Fruit fly (Drosophila melanogaster) whole organism, embryonic: ENCODE results near the gene CG10195.
A peak's percentile ranks its signal among the peaks of the same experiment; 100 is the strongest.

Source experiments
- Asciz ChIP-seq: fragments of 200-800 bp; sonication (Bioruptor generic); optimal IDR thresholded peaks from 2 replicates; lab custom pipeline; 2017; ENCODE audit warnings: missing biosample characterization, mild to moderate bottlenecking, missing genetic modification characterization, missing genetic modification reagents
- B-H1 ChIP-seq: fragments of 200-800 bp; sonication (Bioruptor generic); IDR thresholded peaks from 3 replicates; pipeline ENCODE4 v1.3.6; 2022; ENCODE audit warnings: missing biosample characterization, missing genetic modification characterization
- CG10462 ChIP-seq: fragments of 200-800 bp; sonication (Bioruptor generic); optimal IDR thresholded peaks from 2 replicates; lab custom pipeline; 2016; ENCODE audit warnings: missing biosample characterization, missing genetic modification characterization
- CG10543 ChIP-seq: fragments of 200-800 bp; sonication (Bioruptor generic); optimal IDR thresholded peaks from 3 replicates; lab custom pipeline; 2017; ENCODE audit warnings: missing biosample characterization, mild to moderate bottlenecking, missing genetic modification characterization, moderate library complexity
- CG12659 ChIP-seq: fragments of 200-800 bp; sonication (Bioruptor generic); optimal IDR thresholded peaks from 3 replicates; lab custom pipeline; 2017; ENCODE audit warnings: mild to moderate bottlenecking, missing biosample characterization, missing genetic modification reagents, missing genetic modification characterization
- CG12769 ChIP-seq: fragments of 200-800 bp; sonication (Bioruptor generic); optimal IDR thresholded peaks from 2 replicates; lab custom pipeline; 2019; ENCODE audit warnings: missing biosample characterization, mild to moderate bottlenecking, missing genetic modification characterization, moderate library complexity
- CG12942 ChIP-seq: fragments of 200-800 bp; sonication (Bioruptor generic); optimal IDR thresholded peaks from 3 replicates; lab custom pipeline; 2016; ENCODE audit warnings: missing biosample characterization, missing genetic modification characterization
- CG13123 ChIP-seq: fragments of 200-800 bp; sonication (Bioruptor generic); optimal IDR thresholded peaks from 2 replicates; lab custom pipeline; 2016; ENCODE audit warnings: missing biosample characterization, missing genetic modification characterization
- CG14667 ChIP-seq: fragments of 200-800 bp; sonication (Bioruptor generic); IDR thresholded peaks from 2 replicates; pipeline ENCODE4 v1.3.6; 2022; ENCODE audit warnings: missing biosample characterization, missing genetic modification characterization
- CG14860 ChIP-seq: fragments of 200-800 bp; sonication (Bioruptor generic); IDR thresholded peaks from 3 replicates; pipeline ENCODE4 v1.3.6; 2022; ENCODE audit warnings: missing biosample characterization, missing genetic modification characterization; ENCODE audit not compliant: partially characterized antibody
- CG1647 ChIP-seq: fragments of 200-800 bp; sonication (Bioruptor generic); optimal IDR thresholded peaks from 3 replicates; lab custom pipeline; 2016; ENCODE audit warnings: missing biosample characterization, missing genetic modification characterization
- CG17612 ChIP-seq: fragments of 200-800 bp; sonication (Bioruptor generic); IDR thresholded peaks from 2 replicates; pipeline ENCODE4 v1.3.6; 2022; ENCODE audit warnings: missing biosample characterization, missing genetic modification characterization
- CG18262 ChIP-seq: fragments of 200-800 bp; optimal IDR thresholded peaks from 3 replicates; lab custom pipeline; 2019; ENCODE audit warnings: missing biosample characterization, mild to moderate bottlenecking, missing genetic modification characterization, moderate library complexity
- CG1832 ChIP-seq: fragments of 200-800 bp; sonication (Bioruptor generic); optimal IDR thresholded peaks from 2 replicates; lab custom pipeline; 2017; ENCODE audit warnings: missing biosample characterization, mild to moderate bottlenecking, missing genetic modification characterization, inconsistent platforms
- CG2116 ChIP-seq: fragments of 200-800 bp; sonication (Bioruptor generic); optimal IDR thresholded peaks from 3 replicates; lab custom pipeline; 2018; ENCODE audit warnings: missing biosample characterization, mild to moderate bottlenecking, missing genetic modification characterization
- CG30431 ChIP-seq: fragments of 200-800 bp; sonication (Bioruptor generic); optimal IDR thresholded peaks from 2 replicates; lab custom pipeline; 2017; ENCODE audit warnings: missing biosample characterization, missing genetic modification characterization
- CG31441 ChIP-seq: fragments of 200-800 bp; sonication (Bioruptor generic); IDR thresholded peaks from 2 replicates; pipeline ENCODE4 v1.3.6; 2022; ENCODE audit warnings: missing biosample characterization, missing genetic modification characterization
- CG4820 ChIP-seq: fragments of 200-800 bp; sonication (Bioruptor generic); optimal IDR thresholded peaks from 3 replicates; lab custom pipeline; 2016; ENCODE audit warnings: missing biosample characterization, missing genetic modification characterization
- CG7357 ChIP-seq: fragments of 200-800 bp; sonication (Bioruptor generic); IDR thresholded peaks from 3 replicates; pipeline ENCODE4 v1.3.6; 2022; ENCODE audit warnings: missing biosample characterization, missing genetic modification characterization
- CG8388 ChIP-seq: fragments of 200-800 bp; sonication (Bioruptor generic); optimal IDR thresholded peaks from 2 replicates; lab custom pipeline; 2019; ENCODE audit warnings: missing biosample characterization, mild to moderate bottlenecking, missing genetic modification characterization, moderate library complexity
- CG8478 ChIP-seq: fragments of >200 bp; optimal IDR thresholded peaks from 2 replicates; lab custom pipeline; 2018
- CG9932 ChIP-seq: fragments of 200-800 bp; sonication (Bioruptor generic); IDR thresholded peaks from 2 replicates; pipeline ENCODE4 v1.3.6; 2022; ENCODE audit warnings: missing biosample characterization, missing genetic modification characterization
- CHES-1-like ChIP-seq: fragments of 200-800 bp; sonication (Bioruptor generic); optimal IDR thresholded peaks from 2 replicates; lab custom pipeline; 2016; ENCODE audit warnings: missing biosample characterization, missing genetic modification characterization
- CkIIα-i1 ChIP-seq: fragments of 200-800 bp; sonication (Bioruptor generic); IDR thresholded peaks from 2 replicates; pipeline ENCODE4 v1.3.6; 2022; ENCODE audit warnings: missing biosample characterization, missing genetic modification characterization
- Dref ChIP-seq: fragments of 200-800 bp; sonication (Bioruptor generic); IDR thresholded peaks from 2 replicates; pipeline ENCODE4 v1.3.6; 2022; ENCODE audit warnings: missing biosample characterization, missing genetic modification characterization
- HmgZ ChIP-seq: fragments of 200-800 bp; sonication (Bioruptor generic); optimal IDR thresholded peaks from 2 replicates; lab custom pipeline; 2018; ENCODE audit warnings: missing biosample characterization, mild to moderate bottlenecking, missing genetic modification characterization
- Meics ChIP-seq: fragments of 200-800 bp; sonication (Bioruptor generic); optimal IDR thresholded peaks from 2 replicates; lab custom pipeline; 2017; ENCODE audit warnings: missing biosample characterization, mild to moderate bottlenecking, missing genetic modification characterization
- Mes4 ChIP-seq: fragments of 200-800 bp; sonication (Bioruptor generic); optimal IDR thresholded peaks from 2 replicates; lab custom pipeline; 2016; ENCODE audit warnings: missing biosample characterization, missing genetic modification characterization
- Nf-YB ChIP-seq: fragments of 200-800 bp; sonication (Bioruptor generic); optimal IDR thresholded peaks from 3 replicates; lab custom pipeline; 2019; ENCODE audit warnings: missing biosample characterization, mild to moderate bottlenecking, missing genetic modification characterization, moderate library complexity
- Ravus ChIP-seq: fragments of 200-800 bp; sonication (Bioruptor generic); IDR thresholded peaks from 2 replicates; pipeline ENCODE4 v1.3.6; 2022; ENCODE audit warnings: missing biosample characterization, missing genetic modification characterization
- Sin3A ChIP-seq: fragments of >200 bp; optimal IDR thresholded peaks from 2 replicates; lab custom pipeline; 2018
- Spps ChIP-seq: fragments of 200-800 bp; sonication (Bioruptor generic); optimal IDR thresholded peaks from 2 replicates; lab custom pipeline; 2018; ENCODE audit warnings: missing biosample characterization, mild to moderate bottlenecking, missing genetic modification characterization
- Sry-β ChIP-seq: fragments of 200-800 bp; sonication (Bioruptor generic); optimal IDR thresholded peaks from 2 replicates; lab custom pipeline; 2018; ENCODE audit warnings: missing biosample characterization, mild to moderate bottlenecking, missing genetic modification characterization, moderate library complexity
- amos ChIP-seq: fragments of 200-800 bp; sonication (Bioruptor generic); IDR thresholded peaks from 2 replicates; pipeline ENCODE4 v1.3.6; 2022; ENCODE audit warnings: missing biosample characterization, missing genetic modification characterization; ENCODE audit not compliant: partially characterized antibody
- bab2 ChIP-seq: fragments of 200-800 bp; sonication (Bioruptor generic); optimal IDR thresholded peaks from 2 replicates; lab custom pipeline; 2016; ENCODE audit warnings: missing biosample characterization, missing genetic modification characterization
- btn ChIP-seq: fragments of 200-800 bp; sonication (Bioruptor generic); optimal IDR thresholded peaks from 2 replicates; lab custom pipeline; 2016; ENCODE audit warnings: missing biosample characterization, missing genetic modification characterization
- cad ChIP-seq: fragments of >200 bp; optimal IDR thresholded peaks from 2 replicates; lab custom pipeline; 2017; ENCODE audit warnings: missing biosample characterization, missing genetic modification characterization
- cato ChIP-seq: fragments of 200-800 bp; sonication (Bioruptor generic); optimal IDR thresholded peaks from 2 replicates; lab custom pipeline; 2016; ENCODE audit warnings: missing biosample characterization, missing genetic modification characterization, borderline replicate concordance
- da ChIP-seq: fragments of 200-800 bp; sonication (Bioruptor generic); optimal IDR thresholded peaks from 2 replicates; lab custom pipeline; 2016; ENCODE audit warnings: missing biosample characterization, missing genetic modification characterization
- fd102C ChIP-seq: fragments of 200-800 bp; sonication (Bioruptor generic); optimal IDR thresholded peaks from 2 replicates; lab custom pipeline; 2018; ENCODE audit warnings: missing biosample characterization, mild to moderate bottlenecking, missing genetic modification characterization, moderate library complexity
- fd64A ChIP-seq: fragments of 200-800 bp; sonication (Bioruptor generic); optimal IDR thresholded peaks from 3 replicates; lab custom pipeline; 2018; ENCODE audit warnings: missing biosample characterization, mild to moderate bottlenecking, missing genetic modification characterization
- mirr ChIP-seq: fragments of 200-800 bp; sonication (Bioruptor generic); optimal IDR thresholded peaks from 3 replicates; lab custom pipeline; 2018; ENCODE audit warnings: missing biosample characterization, mild to moderate bottlenecking, missing genetic modification characterization
- pnt ChIP-seq: fragments of 200-800 bp; sonication (Bioruptor generic); optimal IDR thresholded peaks from 3 replicates; lab custom pipeline; 2016; ENCODE audit warnings: missing biosample characterization, missing genetic modification characterization
- prd ChIP-seq, 3 experiments: fragments of >200 bp in 2 of 3; fragments of 200-800 bp in 1 of 3; sonication (Bioruptor generic) in 1 of 3; optimal IDR thresholded peaks in 2 of 3; IDR thresholded peaks in 1 of 3; 2 replicates in 2 of 3; 3 replicates in 1 of 3; pipeline versions ENCODE4 v1.3.6 to Lab custom; 2017 to 2022; ENCODE audit warnings: missing biosample characterization in 1 of 3, missing genetic modification characterization in 1 of 3
- schlank ChIP-seq: fragments of 200-800 bp; sonication (Bioruptor generic); optimal IDR thresholded peaks from 2 replicates; lab custom pipeline; 2018; ENCODE audit warnings: missing biosample characterization, mild to moderate bottlenecking, missing genetic modification characterization
- slou ChIP-seq: fragments of 200-800 bp; sonication (Bioruptor generic); optimal IDR thresholded peaks from 3 replicates; lab custom pipeline; 2016; ENCODE audit warnings: missing biosample characterization, missing genetic modification characterization
- tin ChIP-seq: fragments of 200-800 bp; sonication (Bioruptor generic); optimal IDR thresholded peaks from 3 replicates; lab custom pipeline; 2016; ENCODE audit warnings: missing biosample characterization, missing genetic modification characterization
- tll ChIP-seq, 2 experiments: fragments of 200-800 bp in 1 of 2; fragments of >200 bp in 1 of 2; sonication (Bioruptor generic) in 1 of 2; optimal IDR thresholded peaks; 2 replicates each; lab custom pipeline; 2017 to 2019; ENCODE audit warnings: missing biosample characterization in 2 of 2, missing genetic modification characterization in 2 of 2, mild to moderate bottlenecking in 1 of 2, moderate library complexity in 1 of 2
- vvl ChIP-seq: fragments of 200-800 bp; sonication (Bioruptor generic); IDR thresholded peaks from 2 replicates; pipeline ENCODE4 v1.3.6; 2022; ENCODE audit warnings: missing biosample characterization, missing genetic modification characterization
- wdn ChIP-seq: fragments of 200-800 bp; sonication (Bioruptor generic); IDR thresholded peaks from 2 replicates; pipeline ENCODE4 v1.3.6; 2022; ENCODE audit warnings: missing biosample characterization, missing genetic modification characterization

The CG10195 gene

DNA sequence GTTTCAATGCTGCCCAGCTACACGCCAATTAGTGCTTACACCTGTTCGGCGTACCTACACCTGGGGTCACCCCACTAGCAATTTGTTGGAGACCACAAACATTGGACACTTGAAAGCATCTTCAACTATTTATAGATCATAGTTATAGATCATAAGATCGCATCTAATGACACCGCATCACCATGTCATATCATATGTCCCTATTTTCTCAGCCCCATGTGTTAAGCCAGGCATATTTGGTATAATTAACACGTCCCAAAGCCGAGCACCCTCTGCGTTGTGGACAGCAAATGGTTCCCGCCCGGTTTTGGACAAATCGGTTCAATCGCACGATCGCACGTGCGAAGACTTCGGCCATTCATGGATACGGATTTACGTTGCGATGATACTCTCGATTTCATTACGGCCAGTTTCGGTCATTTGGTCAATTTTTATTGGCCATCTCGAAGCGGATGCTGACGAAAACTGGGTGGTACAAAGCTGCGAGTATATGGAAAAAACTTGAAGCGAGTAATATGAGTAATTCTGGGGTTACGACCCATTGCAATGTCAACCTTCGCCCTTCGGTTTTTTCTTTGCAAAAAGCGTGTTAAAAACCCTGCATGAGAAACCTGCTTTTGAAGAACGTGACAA is 44.8 kb downstream of the CG10195 start (continued):
- TF ChIP-seq CHES-1-like (GFP tag; lab: Kevin White, UChicago) (peak; percentile 73), CG30431 (GFP tag; lab: Kevin White, UChicago) (peak; percentile 48), bab2 (peak; percentile 79), prd (optimal IDR thresholded peaks at IDR 0.05; lab: Kevin White, UChicago) (no peak), prd (GFP tag; IDR thresholded peaks at IDR 0.05; lab: Robert Waterston, UW) (peak; percentile 72), mirr (peak; percentile 78), vvl (GFP tag; lab: Robert Waterston, UW) (peak; percentile 85), wdn (GFP tag; lab: Robert Waterston, UW) (peak; percentile 86), schlank (tag; lab: Kevin White, UChicago) (peak; percentile 84), tin (GFP tag; lab: Kevin White, UChicago) (peak; percentile 50), CG4820 (peak; percentile 58), Sin3A (lab: Kevin White, UChicago) (no peak), fd102C (GFP tag; lab: Kevin White, UChicago) (no peak), CG14860 (GFP tag; lab: Robert Waterston, UW) (no peak), Sry-β (GFP tag; lab: Kevin White, UChicago) (no peak), CG1832 (GFP tag; lab: Kevin White, UChicago) (no peak), CG10462 (GFP tag; lab: Kevin White, UChicago) (peak; percentile 66), CG12659 (GFP tag; lab: Kevin White, UChicago) (peak; percentile 62), pnt (peak; percentile 86), tll (GFP tag; optimal IDR thresholded peaks at IDR 0.05; lab: Kevin White, UChicago) (no peak), CG31441 (GFP tag; lab: Robert Waterston, UW) (peak; percentile 61), CkIIα-i1 (GFP tag; lab: Robert Waterston, UW) (no peak), fd64A (GFP tag; lab: Kevin White, UChicago) (peak; percentile 14), HmgZ (tag; lab: Kevin White, UChicago) (peak; percentile 74), B-H1 (GFP tag; lab: Robert Waterston, UW) (peak; percentile 43; the same call in 2 of the 3 replicates), CG8478 (lab: Kevin White, UChicago) (no peak), Nf-YB (GFP tag; lab: Kevin White, UChicago) (peak; percentile 40), CG13123 (GFP tag; lab: Kevin White, UChicago) (peak; percentile 67), Ravus (GFP tag; lab: Robert Waterston, UW) (0 out of 2 replicates have a peak, but pooled peaks have one; percentile 8), CG17612 (GFP tag; lab: Robert Waterston, UW) (no peak), slou (no peak), CG18262 (tag; lab: Kevin White, UChicago) (peak; percentile 70), Mes4 (GFP tag; lab: Kevin White, UChicago) (peak; percentile 57), btn (GFP tag; lab: Kevin White, UChicago) (peak; percentile 52), CG7357 (GFP tag; lab: Robert Waterston, UW) (peak; percentile 45; the same call in 1 of the 3 replicates), CG12942 (GFP tag; lab: Kevin White, UChicago) (peak; percentile 59), CG9932 (GFP tag; lab: Robert Waterston, UW) (peak; percentile 63), Dref (GFP tag; lab: Robert Waterston, UW) (no peak), Asciz (GFP tag; lab: Kevin White, UChicago) (peak; percentile 68), CG14667 (GFP tag; lab: Robert Waterston, UW) (peak; percentile 61), CG12769 (tag; lab: Kevin White, UChicago) (peak; percentile 99), CG1647 (GFP tag; lab: Kevin White, UChicago) (peak; percentile 23), CG2116 (GFP tag; lab: Kevin White, UChicago) (peak; percentile 59), cad (no peak), Spps (tag; lab: Kevin White, UChicago) (no peak), CG10543 (peak; percentile 33), cato (GFP tag; lab: Kevin White, UChicago) (peak; percentile 32), da (GFP tag; lab: Kevin White, UChicago) (peak; percentile 73), Meics (GFP tag; lab: Kevin White, UChicago) (peak; percentile 81), CG8388 (GFP tag; lab: Kevin White, UChicago) (peak; percentile 87), amos (GFP tag; lab: Robert Waterston, UW) (no peak)
